Worm (Caenorhabditis elegans) whole organism, L4 larva: ENCODE data around the gene nspf-2.

Experiments used
- lsy-2 ChIP-seq, 2 experiments: fragments of 150-350 bp in 1 of 2; sonication (generic microtip) in 1 of 2; optimal IDR thresholded peaks; 2 replicates each; lab custom pipeline; 2014 to 2017; ENCODE audit warnings: missing biosample characterization in 2 of 2, missing genetic modification characterization in 2 of 2
- nhr-10 ChIP-seq: fragments of 150-350 bp; optimal IDR thresholded peaks from 2 replicates; lab custom pipeline; 2014; ENCODE audit warnings: missing biosample characterization, missing genetic modification characterization

DNA sequence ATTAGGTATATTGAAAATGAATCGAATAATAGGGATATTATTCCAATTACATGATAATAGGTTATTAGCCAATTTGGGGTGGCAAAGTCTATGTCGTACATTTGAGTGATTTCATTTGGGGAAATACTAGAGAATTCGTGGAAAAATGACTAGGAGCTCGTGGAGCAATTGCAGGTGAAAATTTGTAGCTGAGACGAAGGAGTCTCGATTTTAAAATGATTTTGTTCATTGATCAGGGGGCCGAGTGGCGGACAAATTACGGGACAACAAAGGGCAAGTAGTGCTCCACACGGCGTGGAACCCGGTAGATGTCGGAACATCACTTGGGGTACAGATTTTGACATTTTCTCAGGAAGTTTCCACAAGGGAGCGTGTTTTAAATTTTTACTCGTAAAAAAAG lies 9.7 kb downstream of the nspf-2 start, which contains the start of gene sri-62:
- TF ChIP-seq lsy-2 (tag; optimal IDR thresholded peaks at IDR 0.05; lab: Kevin White, UChicago) (no peak), nhr-10 (tag; lab: Kevin White, UChicago) (no peak)
